Fruit fly (Drosophila melanogaster) whole organism, embryonic: Measurements from ENCODE around the gene SuUR.

ENCODE experiments used
- CG17359 ChIP-seq: fragments of 200-800 bp; sonication (Bioruptor generic); optimal IDR thresholded peaks from 3 replicates; lab custom pipeline; 2018; ENCODE audit warnings: missing biosample characterization, mild to moderate bottlenecking, missing genetic modification characterization, moderate library complexity
- CG17612 ChIP-seq: fragments of 200-800 bp; sonication (Bioruptor generic); IDR thresholded peaks from 2 replicates; pipeline ENCODE4 v1.3.6; 2022; ENCODE audit warnings: missing biosample characterization, missing genetic modification characterization
- Neu2 ChIP-seq: fragments of 200-800 bp; sonication (Bioruptor generic); optimal IDR thresholded peaks from 3 replicates; lab custom pipeline; 2016; ENCODE audit warnings: missing biosample characterization, missing genetic modification characterization, borderline replicate concordance
- Sry-δ ChIP-seq: fragments of 200-800 bp; sonication (Bioruptor generic); optimal IDR thresholded peaks from 2 replicates; lab custom pipeline; 2016; ENCODE audit warnings: missing biosample characterization, missing genetic modification characterization
- sens-2 ChIP-seq: fragments of 200-800 bp; sonication (Bioruptor generic); IDR thresholded peaks from 2 replicates; pipeline ENCODE4 v1.3.6; 2022; ENCODE audit warnings: missing biosample characterization, missing genetic modification characterization
- tna ChIP-seq: fragments of 200-800 bp; sonication (Bioruptor generic); IDR thresholded peaks from 2 replicates; pipeline ENCODE4 v1.3.6; 2022; ENCODE audit warnings: missing biosample characterization, missing genetic modification characterization; ENCODE audit not compliant: partially characterized antibody

dm6 chr3L:11071057-11071456 is 6.3 kb downstream of the SuUR start:
- TF ChIP-seq tna (GFP tag; lab: Robert Waterston, UW) (no peak), CG17359 (no peak), Sry-δ (GFP tag; lab: Kevin White, UChicago) (no peak), sens-2 (GFP tag; lab: Robert Waterston, UW) (no peak), Neu2 (GFP tag; lab: Kevin White, UChicago) (no peak), CG17612 (no peak)
